Worm (Caenorhabditis elegans): ENCODE results near the gene frpr-18.

- TF ChIP-seq hmbx-1 (tag; optimal IDR thresholded peaks at IDR 0.05) (no peak), ets-7 (tag; optimal IDR thresholded peaks at IDR 0.05) (no peak), ama-1 (optimal IDR thresholded peaks at IDR 0.05) (no peak), pes-1 (GFP tag; IDR thresholded peaks at IDR 0.05) (no peak), hmg-4 (GFP tag; optimal IDR thresholded peaks at IDR 0.05) (no peak), sea-1 (GFP tag; conservative IDR thresholded peaks at IDR 0.05) (no peak), tbx-11 (GFP tag; IDR thresholded peaks at IDR 0.05) (no peak), tra-4 (tag; optimal IDR thresholded peaks at IDR 0.05) (no peak), B0310.2 (tag; optimal IDR thresholded peaks at IDR 0.05) (no peak), ceh-13 (GFP tag; optimal IDR thresholded peaks at IDR 0.05) (no peak), hnd-1 (tag; optimal IDR thresholded peaks at IDR 0.05) (no peak), flt-1 (GFP tag; IDR thresholded peaks at IDR 0.05) (no peak)
These were observed 11.6 kb downstream of the frpr-18 start for ce11 chrV:6881735-6882134.
